Worm (Caenorhabditis elegans) whole organism, late embryonic: ENCODE results near the gene F26G1.5.

Experiments used
- ama-1 ChIP-seq: fragments of 150-350 bp; optimal IDR thresholded peaks from 2 replicates; lab custom pipeline; 2014
- ceh-19 ChIP-seq: fragments of 200-800 bp; sonication (Bioruptor generic); optimal IDR thresholded peaks from 2 replicates; lab custom pipeline; 2018; ENCODE audit warnings: mild to moderate bottlenecking, missing genetic modification characterization, missing compliant biosample characterization
- elt-2 ChIP-seq: sonication (generic microtip); optimal IDR thresholded peaks from 2 replicates; lab custom pipeline; 2016; ENCODE audit warnings: missing genetic modification reagents, missing genetic modification characterization, missing compliant biosample characterization
- ets-4 ChIP-seq: sonication (generic microtip); optimal IDR thresholded peaks from 2 replicates; lab custom pipeline; 2016; ENCODE audit warnings: missing genetic modification characterization, missing compliant biosample characterization
- fkh-10 ChIP-seq: fragments of 150-350 bp; optimal IDR thresholded peaks from 2 replicates; lab custom pipeline; 2014; ENCODE audit warnings: missing biosample characterization, missing genetic modification reagents, missing genetic modification characterization
- gmeb-2 ChIP-seq: sonication (generic microtip); optimal IDR thresholded peaks from 2 replicates; lab custom pipeline; 2016; ENCODE audit warnings: missing genetic modification characterization, inconsistent platforms, missing compliant biosample characterization
- hlh-30 ChIP-seq: sonication (generic microtip); optimal IDR thresholded peaks from 2 replicates; lab custom pipeline; 2017; ENCODE audit warnings: antibody characterized with exemption, missing genetic modification characterization, missing compliant biosample characterization; ENCODE audit not compliant: insufficient read depth
- hlh-6 ChIP-seq: sonication (generic microtip); optimal IDR thresholded peaks from 2 replicates; lab custom pipeline; 2016; ENCODE audit warnings: missing genotype, missing genetic modification characterization, missing compliant biosample characterization
- nfya-1 ChIP-seq: sonication (generic microtip); optimal IDR thresholded peaks from 2 replicates; lab custom pipeline; 2017; ENCODE audit warnings: missing genetic modification characterization, mild to moderate bottlenecking, missing compliant biosample characterization, antibody characterized with exemption, moderate library complexity
- nhr-11 ChIP-seq: fragments of 150-350 bp; optimal IDR thresholded peaks from 2 replicates; lab custom pipeline; 2014; ENCODE audit warnings: missing biosample characterization, missing genetic modification characterization
- pqm-1 ChIP-seq: sonication (generic microtip); optimal IDR thresholded peaks from 2 replicates; lab custom pipeline; 2016; ENCODE audit warnings: missing genetic modification characterization, missing compliant biosample characterization
- sox-4 ChIP-seq: sonication (generic microtip); optimal IDR thresholded peaks from 2 replicates; lab custom pipeline; 2017; ENCODE audit warnings: mild to moderate bottlenecking, missing genetic modification characterization, inconsistent platforms, missing compliant biosample characterization
- unc-86 ChIP-seq: sonication (generic microtip); optimal IDR thresholded peaks from 2 replicates; lab custom pipeline; 2016; ENCODE audit warnings: missing genetic modification characterization, missing compliant biosample characterization

DNA sequence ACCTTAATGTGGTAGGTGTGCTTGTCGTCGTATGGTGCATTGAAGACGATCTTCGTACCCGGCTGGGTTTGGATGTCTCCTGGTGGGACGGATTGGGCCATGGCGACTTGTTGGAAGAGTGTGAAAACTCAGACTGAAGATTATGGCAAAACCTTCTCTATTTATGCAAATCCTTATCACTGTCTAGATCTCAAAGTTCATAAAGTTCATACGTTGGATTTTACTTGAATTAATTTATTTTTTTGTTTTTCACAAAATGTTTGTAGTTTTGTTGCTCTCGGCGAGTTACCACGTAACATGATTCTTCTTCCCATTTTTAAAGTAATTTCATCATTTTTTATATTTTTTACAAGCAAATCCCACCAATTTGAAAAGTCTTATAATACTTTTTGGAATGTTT lies 15.0 kb upstream of the F26G1.5 start, which contains the start of gene msp-3:
- TF ChIP-seq hlh-30 (no peak), nhr-11 (tag; lab: Kevin White, UChicago) (no peak), pqm-1 (tag; lab: Kevin White, UChicago) (no peak), hlh-6 (tag; lab: Kevin White, UChicago) (no peak), fkh-10 (GFP tag; lab: Kevin White, UChicago) (no peak), gmeb-2 (tag; lab: Kevin White, UChicago) (no peak), ama-1 (lab: Kevin White, UChicago) (no peak), unc-86 (tag; lab: Kevin White, UChicago) (no peak), nfya-1 (no peak), elt-2 (tag; lab: Kevin White, UChicago) (no peak), sox-4 (tag; lab: Kevin White, UChicago) (no peak), ceh-19 (GFP tag; lab: Kevin White, UChicago) (no peak), ets-4 (tag; lab: Kevin White, UChicago) (no peak)
